Fruit fly (Drosophila melanogaster) whole organism: Measurements from ENCODE around the gene CG44005.

ENCODE experiments used
- CG8478 ChIP-seq: fragments of >200 bp; optimal IDR thresholded peaks from 2 replicates; lab custom pipeline; 2018; ENCODE audit warnings: inconsistent platforms
- Dll ChIP-seq: fragments of >200 bp; optimal IDR thresholded peaks from 2 replicates; lab custom pipeline; 2017
- EcR ChIP-seq, 2 experiments: fragments of >200 bp; optimal IDR thresholded peaks; 2 replicates each; lab custom pipeline; 2017; ENCODE audit warnings: missing biosample characterization in 2 of 2, missing genetic modification characterization in 2 of 2, missing genetic modification reagents in 2 of 2
- pan ChIP-seq: fragments of >200 bp; optimal IDR thresholded peaks from 2 replicates; lab custom pipeline; 2017
- psq ChIP-seq: fragments of >200 bp; optimal IDR thresholded peaks from 2 replicates; lab custom pipeline; 2017
- usp ChIP-seq: fragments of >200 bp; optimal IDR thresholded peaks from 2 replicates; lab custom pipeline; 2017; ENCODE audit warnings: missing biosample characterization, missing genetic modification characterization, mixed read lengths

dm6 chr3L:18088027-18088426 lies 16.1 kb upstream of the CG44005 start:
- TF ChIP-seq psq (lab: Kevin White, UChicago) (no peak), EcR (GFP tag; optimal IDR thresholded peaks at IDR 0.05; lab: Kevin White, UChicago) (no peak), Dll (lab: Kevin White, UChicago) (no peak), usp (GFP tag; lab: Kevin White, UChicago) (no peak), CG8478 (lab: Kevin White, UChicago) (no peak), pan (lab: Kevin White, UChicago) (no peak)
